Worm (Caenorhabditis elegans) whole organism, mixed stage, embryonic: Measurements from ENCODE around the gene srh-59.

Experiments used
- M03D4.4 ChIP-seq: sonication (generic microtip); optimal IDR thresholded peaks from 2 replicates; lab custom pipeline; 2017; ENCODE audit warnings: mild to moderate bottlenecking, missing genetic modification characterization, missing compliant biosample characterization
- bed-3 ChIP-seq: fragments of 200-800 bp; sonication (Bioruptor generic); optimal IDR thresholded peaks from 3 replicates; lab custom pipeline; 2018; ENCODE audit warnings: mild to moderate bottlenecking, missing genetic modification characterization, moderate library complexity, missing compliant biosample characterization
- blmp-1 ChIP-seq: fragments of 150-350 bp; optimal IDR thresholded peaks from 2 replicates; lab custom pipeline; 2014; ENCODE audit warnings: missing biosample characterization, missing genetic modification characterization
- ceh-39 ChIP-seq: fragments of 150-350 bp; optimal IDR thresholded peaks from 2 replicates; lab custom pipeline; 2014; ENCODE audit warnings: missing biosample characterization, missing genetic modification characterization
- ceh-43 ChIP-seq: fragments of 200-800 bp; sonication (Bioruptor generic); optimal IDR thresholded peaks from 2 replicates; lab custom pipeline; 2018; ENCODE audit warnings: mild to moderate bottlenecking, missing genetic modification characterization, moderate library complexity, missing compliant biosample characterization
- ces-1 ChIP-seq: fragments of 150-350 bp; optimal IDR thresholded peaks from 2 replicates; lab custom pipeline; 2014; ENCODE audit warnings: missing biosample characterization, missing genetic modification reagents, missing genetic modification characterization
- cnd-1 ChIP-seq: fragments of 200-800 bp; sonication (Bioruptor generic); optimal IDR thresholded peaks from 2 replicates; lab custom pipeline; 2018; ENCODE audit warnings: mild to moderate bottlenecking, missing genetic modification characterization, missing compliant biosample characterization
- drap-1 ChIP-seq: fragments of 200-800 bp; sonication (Bioruptor generic); optimal IDR thresholded peaks from 3 replicates; lab custom pipeline; 2018; ENCODE audit warnings: mild to moderate bottlenecking, missing genetic modification characterization, missing compliant biosample characterization
- elt-3 ChIP-seq: fragments of 150-350 bp; optimal IDR thresholded peaks from 2 replicates; lab custom pipeline; 2014; ENCODE audit warnings: missing biosample characterization, missing genetic modification characterization
- flh-1 ChIP-seq: fragments of 200-800 bp; sonication (Bioruptor generic); optimal IDR thresholded peaks from 2 replicates; lab custom pipeline; 2018; ENCODE audit warnings: mild to moderate bottlenecking, missing genetic modification characterization, moderate library complexity, missing compliant biosample characterization
- ham-2 ChIP-seq: fragments of 200-800 bp; sonication (Bioruptor generic); optimal IDR thresholded peaks from 2 replicates; lab custom pipeline; 2018; ENCODE audit warnings: mild to moderate bottlenecking, missing genetic modification characterization, missing compliant biosample characterization
- hlh-1 ChIP-seq: fragments of 150-350 bp; optimal IDR thresholded peaks from 2 replicates; lab custom pipeline; 2014; ENCODE audit warnings: missing biosample characterization, missing genetic modification reagents, missing genetic modification characterization
- lin-13 ChIP-seq: fragments of 150-350 bp; optimal IDR thresholded peaks from 2 replicates; lab custom pipeline; 2014; ENCODE audit warnings: missing biosample characterization, missing genetic modification characterization
- lin-32 ChIP-seq: fragments of 200-800 bp; sonication (Bioruptor generic); optimal IDR thresholded peaks from 2 replicates; lab custom pipeline; 2018; ENCODE audit warnings: mild to moderate bottlenecking, missing genetic modification characterization, missing compliant biosample characterization
- lsy-2 ChIP-seq: fragments of 150-350 bp; optimal IDR thresholded peaks from 2 replicates; lab custom pipeline; 2014; ENCODE audit warnings: missing biosample characterization, missing genetic modification characterization
- mab-5 ChIP-seq: fragments of 150-350 bp; optimal IDR thresholded peaks from 2 replicates; lab custom pipeline; 2014; ENCODE audit warnings: missing biosample characterization, missing genetic modification characterization
- mep-1 ChIP-seq: fragments of 150-350 bp; optimal IDR thresholded peaks from 2 replicates; lab custom pipeline; 2017; ENCODE audit warnings: missing biosample characterization, missing genetic modification reagents, missing genetic modification characterization, inconsistent platforms
- mls-2 ChIP-seq: sonication (generic microtip); optimal IDR thresholded peaks from 2 replicates; lab custom pipeline; 2016; ENCODE audit warnings: mild to moderate bottlenecking, missing genetic modification characterization, moderate library complexity, missing compliant biosample characterization
- nhr-12 ChIP-seq: fragments of 150-350 bp; optimal IDR thresholded peaks from 2 replicates; lab custom pipeline; 2014; ENCODE audit warnings: missing biosample characterization, missing genetic modification characterization
- nhr-2 ChIP-seq: fragments of 150-350 bp; optimal IDR thresholded peaks from 2 replicates; lab custom pipeline; 2014; ENCODE audit warnings: missing biosample characterization, missing genetic modification characterization
- nhr-237 ChIP-seq: fragments of 150-350 bp; optimal IDR thresholded peaks from 2 replicates; lab custom pipeline; 2014; ENCODE audit warnings: missing biosample characterization, missing genetic modification characterization
- nhr-28 ChIP-seq: fragments of 150-350 bp; optimal IDR thresholded peaks from 2 replicates; lab custom pipeline; 2014; ENCODE audit warnings: missing biosample characterization, missing genetic modification characterization
- pha-4 ChIP-seq: fragments of 150-350 bp; optimal IDR thresholded peaks from 2 replicates; lab custom pipeline; 2018; ENCODE audit warnings: missing biosample characterization, missing genetic modification reagents, missing genetic modification characterization
- sem-2 ChIP-seq: fragments of 200-800 bp; sonication (Bioruptor generic); optimal IDR thresholded peaks from 2 replicates; lab custom pipeline; 2018; ENCODE audit warnings: mild to moderate bottlenecking, missing genetic modification characterization, missing compliant biosample characterization
- snpc-4 ChIP-seq: fragments of 150-350 bp; optimal IDR thresholded peaks from 2 replicates; lab custom pipeline; 2014; ENCODE audit warnings: missing biosample characterization, missing genetic modification characterization
- tbx-8 ChIP-seq: fragments of 200-800 bp; sonication (Bioruptor generic); optimal IDR thresholded peaks from 2 replicates; lab custom pipeline; 2018; ENCODE audit warnings: mild to moderate bottlenecking, missing genetic modification characterization, moderate library complexity, missing compliant biosample characterization
- unc-120 ChIP-seq: sonication (generic microtip); optimal IDR thresholded peaks from 2 replicates; lab custom pipeline; 2017; ENCODE audit warnings: missing genetic modification characterization, missing compliant biosample characterization; ENCODE audit not compliant: poor library complexity, severe bottlenecking
- unc-39 ChIP-seq: fragments of 150-350 bp; optimal IDR thresholded peaks from 2 replicates; lab custom pipeline; 2014; ENCODE audit warnings: missing biosample characterization, missing genetic modification characterization
- unc-62 ChIP-seq: fragments of 150-350 bp; optimal IDR thresholded peaks from 2 replicates; lab custom pipeline; 2014; ENCODE audit warnings: missing biosample characterization, missing genetic modification reagents, missing genetic modification characterization
- zip-8 ChIP-seq: fragments of 150-350 bp; optimal IDR thresholded peaks from 2 replicates; lab custom pipeline; 2014; ENCODE audit warnings: missing biosample characterization, missing genetic modification characterization
- ztf-11 ChIP-seq: fragments of 150-350 bp; optimal IDR thresholded peaks from 2 replicates; lab custom pipeline; 2014; ENCODE audit warnings: missing biosample characterization, missing genetic modification characterization

srh-59 gene

DNA sequence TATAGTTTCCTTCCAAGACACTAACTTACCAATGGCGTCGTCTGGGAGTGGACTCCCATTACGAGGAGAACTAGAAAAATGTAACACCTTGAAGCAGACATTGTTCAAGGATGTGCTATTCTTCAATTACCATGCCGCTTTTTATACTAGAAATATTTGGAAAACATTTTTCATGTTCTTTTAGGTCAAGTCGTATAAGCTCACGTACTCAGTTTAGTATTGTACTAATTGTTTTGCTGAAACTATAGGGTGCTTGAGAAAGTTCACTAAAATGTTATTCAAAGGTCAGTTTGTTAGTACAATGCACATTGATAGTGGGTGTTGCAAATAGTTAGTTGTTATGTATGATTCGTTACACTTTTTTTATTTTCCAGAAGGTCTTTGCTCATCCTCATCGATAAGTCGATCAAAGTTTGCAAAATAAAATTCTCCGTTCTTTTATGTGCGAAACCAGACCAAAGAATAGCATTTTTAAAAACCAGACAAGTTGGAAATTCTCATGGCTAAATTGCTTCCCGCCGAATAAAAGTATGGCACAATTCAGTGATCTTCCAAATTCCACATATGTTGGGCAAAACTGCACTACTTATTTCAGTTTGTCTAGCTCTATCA is 10.8 kb upstream of the srh-59 start, which contains the start of the genes clec-128 and clec-129:
Gene clec-128 (minus strand): TSS at position 101 of the 612 bp plus-strand sequence.
Gene clec-129 (plus strand): TSS at position 562 of the 612 bp plus-strand sequence.
- TF ChIP-seq lsy-2 (tag; lab: Kevin White, UChicago) (no peak), pha-4 (tag; lab: Kevin White, UChicago) (no peak), unc-39 (tag; lab: Kevin White, UChicago) (no peak), ceh-43 (GFP tag; lab: Kevin White, UChicago) (no peak), sem-2 (GFP tag; lab: Kevin White, UChicago) (no peak), ztf-11 (tag; lab: Kevin White, UChicago) (no peak), nhr-2 (tag; lab: Kevin White, UChicago) (no peak), nhr-28 (tag; lab: Kevin White, UChicago) (no peak), lin-13 (tag; lab: Kevin White, UChicago) (no peak), elt-3 (tag; lab: Kevin White, UChicago) (no peak)

ce11 chrII:3573255-3573654 is 8.6 kb upstream of the srh-59 start, which contains the start of gene clec-130:
clec-130 (plus strand) TSS chrII:3573555.
- TF ChIP-seq ceh-43 (GFP tag; lab: Kevin White, UChicago) (no peak), M03D4.4 (no peak), blmp-1 (tag; lab: Kevin White, UChicago) (no peak), pha-4 (tag; lab: Kevin White, UChicago) (no peak), cnd-1 (no peak), unc-39 (tag; lab: Kevin White, UChicago) (no peak), snpc-4 (tag; lab: Kevin White, UChicago) (no peak), flh-1 (GFP tag; lab: Kevin White, UChicago) (no peak), nhr-237 (tag; lab: Kevin White, UChicago) (no peak)

DNA sequence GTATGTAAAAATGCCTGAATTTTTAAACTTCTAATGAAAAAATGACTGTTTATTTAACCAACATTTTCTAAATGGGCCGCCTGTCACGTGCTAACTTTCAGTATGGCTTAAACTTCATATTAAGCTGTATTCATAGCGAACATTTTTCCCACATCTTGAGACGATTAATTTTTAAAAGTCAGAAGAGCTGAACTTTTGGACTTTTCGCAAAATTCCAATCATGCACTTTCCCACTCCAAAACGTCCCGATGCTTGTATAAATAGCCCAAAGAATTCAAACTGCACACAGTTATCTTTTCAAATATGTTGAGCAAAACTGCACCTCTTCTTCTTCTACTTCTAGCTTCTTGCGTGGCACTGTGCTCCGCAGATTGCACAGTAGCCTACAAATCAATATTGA is 5.1 kb upstream of the srh-59 start, which contains the start of gene clec-132:
Gene clec-132 (plus strand): TSS at position 301 of the 400 bp plus-strand sequence.
- TF ChIP-seq M03D4.4 = no peak
- TF ChIP-seq ham-2 (GFP tag; lab: Kevin White, UChicago) = no peak
- TF ChIP-seq nhr-2 (tag; lab: Kevin White, UChicago) = no peak
- TF ChIP-seq pha-4 (tag; lab: Kevin White, UChicago) = no peak
- TF ChIP-seq mab-5 (tag; lab: Kevin White, UChicago) = no peak
- no peak for TF ChIP-seq bed-3 (GFP tag; lab: Kevin White, UChicago)
- TF ChIP-seq elt-3 (tag; lab: Kevin White, UChicago) = no peak
- TF ChIP-seq drap-1 (GFP tag; lab: Kevin White, UChicago) = no peak
- no peak for TF ChIP-seq unc-62
- no peak for TF ChIP-seq lsy-2 (tag; lab: Kevin White, UChicago)
- no peak for TF ChIP-seq hlh-1 (tag; lab: Kevin White, UChicago)
- TF ChIP-seq nhr-237 (tag; lab: Kevin White, UChicago) = no peak
- no peak for TF ChIP-seq zip-8 (tag; lab: Kevin White, UChicago)
- no peak for TF ChIP-seq mep-1 (tag; lab: Kevin White, UChicago)
- TF ChIP-seq flh-1 (GFP tag; lab: Kevin White, UChicago) = no peak
- no peak for TF ChIP-seq lin-32
- TF ChIP-seq unc-120 (tag; lab: Kevin White, UChicago) = no peak

ce11 chrII:3578121-3578520 is 3.7 kb upstream of the srh-59 start, which contains the start of gene clec-133:
clec-133 (plus strand) TSS chrII:3578421.
- TF ChIP-seq ceh-39 (tag; lab: Kevin White, UChicago) (no peak), hlh-1 (tag; lab: Kevin White, UChicago) (no peak), mab-5 (tag; lab: Kevin White, UChicago) (no peak), ztf-11 (tag; lab: Kevin White, UChicago) (no peak), M03D4.4 (no peak), mep-1 (tag; lab: Kevin White, UChicago) (no peak), nhr-237 (tag; lab: Kevin White, UChicago) (no peak), lsy-2 (tag; lab: Kevin White, UChicago) (no peak)

- TF ChIP-seq flh-1 (GFP tag; lab: Kevin White, UChicago) (no peak), lin-32 (no peak), lin-13 (tag; lab: Kevin White, UChicago) (no peak), nhr-2 (tag; lab: Kevin White, UChicago) (no peak), M03D4.4 (no peak), pha-4 (tag; lab: Kevin White, UChicago) (no peak), tbx-8 (GFP tag; lab: Kevin White, UChicago) (no peak), sem-2 (GFP tag; lab: Kevin White, UChicago) (no peak), nhr-12 (tag; lab: Kevin White, UChicago) (no peak), ces-1 (GFP tag; lab: Kevin White, UChicago) (no peak), mls-2 (tag; lab: Kevin White, UChicago) (no peak), snpc-4 (tag; lab: Kevin White, UChicago) (no peak), hlh-1 (tag; lab: Kevin White, UChicago) (no peak), ham-2 (GFP tag; lab: Kevin White, UChicago) (no peak)
These were observed 2.1 kb upstream of the srh-59 start, which contains the start of gene clec-134 for ce11 chrII:3579767-3580166. clec-134 (plus strand) TSS chrII:3580067.
